Fruit fly (Drosophila melanogaster) whole organism, prepupa: ENCODE measurements around the gene ninaB.

Source experiments
- Blimp-1 ChIP-seq: fragments of 200-800 bp; sonication (Bioruptor generic); optimal IDR thresholded peaks from 3 replicates; lab custom pipeline; 2017; ENCODE audit warnings: missing biosample characterization, missing genetic modification characterization, mild to moderate bottlenecking, moderate library complexity, missing genetic modification reagents
- CG10631 ChIP-seq: fragments of 200-800 bp; sonication (Bioruptor generic); optimal IDR thresholded peaks from 2 replicates; lab custom pipeline; 2016; ENCODE audit warnings: missing biosample characterization, missing genetic modification characterization
- CG11762 ChIP-seq: fragments of 200-800 bp; sonication (Bioruptor generic); optimal IDR thresholded peaks from 3 replicates; lab custom pipeline; 2016; ENCODE audit warnings: missing biosample characterization, missing genetic modification characterization; ENCODE audit not compliant: insufficient read depth
- CG15336 ChIP-seq: fragments of 200-800 bp; sonication (Bioruptor generic); IDR thresholded peaks from 2 replicates; pipeline ENCODE4 v1.3.6; 2022; ENCODE audit warnings: missing biosample characterization, missing genetic modification characterization
- CG1621 ChIP-seq: fragments of 200-800 bp; sonication (Bioruptor generic); optimal IDR thresholded peaks from 3 replicates; lab custom pipeline; 2018; ENCODE audit warnings: missing biosample characterization, mild to moderate bottlenecking, missing genetic modification characterization
- CG16779 ChIP-seq: fragments of 200-800 bp; sonication (Bioruptor generic); optimal IDR thresholded peaks from 3 replicates; lab custom pipeline; 2017; ENCODE audit warnings: missing biosample characterization, mild to moderate bottlenecking, missing genetic modification characterization
- CG32006 ChIP-seq: fragments of 200-800 bp; sonication (Bioruptor generic); optimal IDR thresholded peaks from 3 replicates; lab custom pipeline; 2017; ENCODE audit warnings: missing biosample characterization, mild to moderate bottlenecking, missing genetic modification characterization
- CG34406 ChIP-seq: fragments of 200-800 bp; sonication (Bioruptor generic); optimal IDR thresholded peaks from 3 replicates; lab custom pipeline; 2016; ENCODE audit warnings: missing biosample characterization, missing genetic modification characterization
- CG3919 ChIP-seq: fragments of 200-800 bp; sonication (Bioruptor generic); optimal IDR thresholded peaks from 3 replicates; lab custom pipeline; 2016; ENCODE audit warnings: missing biosample characterization, missing genetic modification characterization
- CG6163 ChIP-seq: fragments of 200-800 bp; sonication (Bioruptor generic); IDR thresholded peaks from 3 replicates; pipeline ENCODE4 v1.3.6; 2022; ENCODE audit warnings: missing biosample characterization, missing genetic modification characterization
- CG6276 ChIP-seq: fragments of 200-800 bp; sonication (Bioruptor generic); optimal IDR thresholded peaks from 2 replicates; lab custom pipeline; 2017; ENCODE audit warnings: missing biosample characterization, mild to moderate bottlenecking, missing genetic modification characterization
- CG6792 ChIP-seq: fragments of 200-800 bp; sonication (Bioruptor generic); optimal IDR thresholded peaks from 3 replicates; lab custom pipeline; 2016; ENCODE audit warnings: missing biosample characterization, missing genetic modification characterization
- CG6808 ChIP-seq: fragments of 200-800 bp; sonication (Bioruptor generic); optimal IDR thresholded peaks from 3 replicates; lab custom pipeline; 2017; ENCODE audit warnings: missing biosample characterization, missing genetic modification characterization, mild to moderate bottlenecking, moderate library complexity, missing genetic modification reagents
- CG6854 ChIP-seq: fragments of 200-800 bp; sonication (Bioruptor generic); optimal IDR thresholded peaks from 2 replicates; lab custom pipeline; 2017; ENCODE audit warnings: missing biosample characterization, mild to moderate bottlenecking, missing genetic modification characterization
- CG7368 ChIP-seq: fragments of 200-800 bp; sonication (Bioruptor generic); optimal IDR thresholded peaks from 3 replicates; lab custom pipeline; 2016; ENCODE audit warnings: missing biosample characterization, missing genetic modification characterization
- CG8119 ChIP-seq: fragments of 200-800 bp; sonication (Bioruptor generic); IDR thresholded peaks from 3 replicates; pipeline ENCODE4 v1.3.6; 2022; ENCODE audit warnings: missing biosample characterization, missing genetic modification characterization
- CG8632 ChIP-seq: fragments of 200-800 bp; sonication (Bioruptor generic); optimal IDR thresholded peaks from 3 replicates; lab custom pipeline; 2016; ENCODE audit warnings: missing biosample characterization, missing genetic modification characterization
- Eip75B ChIP-seq: fragments of 200-800 bp; sonication (Bioruptor generic); optimal IDR thresholded peaks from 3 replicates; lab custom pipeline; 2016; ENCODE audit warnings: missing biosample characterization, missing genetic modification characterization
- Eip78C ChIP-seq: fragments of 200-800 bp; sonication (Bioruptor generic); peaks from one replicate; lab custom pipeline; 2016; ENCODE audit warnings: missing biosample characterization, missing genetic modification characterization
- Ets21C ChIP-seq: fragments of 200-800 bp; sonication (Bioruptor generic); optimal IDR thresholded peaks from 3 replicates; lab custom pipeline; 2016; ENCODE audit warnings: missing biosample characterization, missing genetic modification characterization
- Hr4 ChIP-seq: fragments of 200-800 bp; sonication (Bioruptor generic); optimal IDR thresholded peaks from 3 replicates; lab custom pipeline; 2016; ENCODE audit warnings: missing biosample characterization, missing genetic modification characterization
- Lpt ChIP-seq: fragments of 200-800 bp; sonication (Bioruptor generic); optimal IDR thresholded peaks from 3 replicates; lab custom pipeline; 2016; ENCODE audit warnings: missing biosample characterization, missing genetic modification characterization
- Sox102F ChIP-seq: fragments of 200-800 bp; sonication (Bioruptor generic); optimal IDR thresholded peaks from 2 replicates; lab custom pipeline; 2016; ENCODE audit warnings: missing biosample characterization, mild to moderate bottlenecking, missing genetic modification characterization
- Sox14 ChIP-seq: fragments of 200-800 bp; sonication (Bioruptor generic); optimal IDR thresholded peaks from 3 replicates; lab custom pipeline; 2016; ENCODE audit warnings: missing biosample characterization, missing genetic modification characterization
- achi ChIP-seq: fragments of 200-800 bp; sonication (Bioruptor generic); optimal IDR thresholded peaks from 3 replicates; lab custom pipeline; 2016; ENCODE audit warnings: missing biosample characterization, missing genetic modification characterization
- acj6 ChIP-seq: fragments of 200-800 bp; sonication (Bioruptor generic); optimal IDR thresholded peaks from 3 replicates; lab custom pipeline; 2016; ENCODE audit warnings: missing biosample characterization, missing genetic modification characterization
- cyc ChIP-seq: fragments of 200-800 bp; sonication (Bioruptor generic); optimal IDR thresholded peaks from 3 replicates; lab custom pipeline; 2016; ENCODE audit warnings: missing biosample characterization, missing genetic modification characterization
- fd59A ChIP-seq: fragments of 200-800 bp; sonication (Bioruptor generic); optimal IDR thresholded peaks from 2 replicates; lab custom pipeline; 2017; ENCODE audit warnings: missing biosample characterization, mild to moderate bottlenecking, missing genetic modification characterization, missing genetic modification reagents
- fd85E ChIP-seq: fragments of 200-800 bp; sonication (Bioruptor generic); optimal IDR thresholded peaks from 3 replicates; lab custom pipeline; 2016; ENCODE audit warnings: missing biosample characterization, missing genetic modification characterization
- fkh ChIP-seq: fragments of 200-800 bp; sonication (Bioruptor generic); optimal IDR thresholded peaks from 3 replicates; lab custom pipeline; 2017; ENCODE audit warnings: missing biosample characterization, mild to moderate bottlenecking, missing genetic modification characterization, moderate library complexity
- net ChIP-seq: fragments of 200-800 bp; sonication (Bioruptor generic); optimal IDR thresholded peaks from 3 replicates; lab custom pipeline; 2016; ENCODE audit warnings: missing biosample characterization, missing genetic modification characterization
- pdm3 ChIP-seq: fragments of 200-800 bp; sonication (Bioruptor generic); optimal IDR thresholded peaks from 3 replicates; lab custom pipeline; 2016; ENCODE audit warnings: missing biosample characterization, missing genetic modification characterization
- salr ChIP-seq, 2 experiments: fragments of 200-800 bp; sonication (Bioruptor generic); optimal IDR thresholded peaks; 3 replicates each; lab custom pipeline; 2016 to 2018; ENCODE audit warnings: missing biosample characterization in 2 of 2, missing genetic modification characterization in 2 of 2, mild to moderate bottlenecking in 1 of 2
- spab ChIP-seq: fragments of 200-800 bp; sonication (Bioruptor generic); optimal IDR thresholded peaks from 2 replicates; lab custom pipeline; 2017; ENCODE audit warnings: missing biosample characterization, mild to moderate bottlenecking, missing genetic modification characterization, missing genetic modification reagents
- ss ChIP-seq, 2 experiments: fragments of 200-800 bp; sonication (Bioruptor generic); optimal IDR thresholded peaks; 2 replicates in 1 of 2; 3 replicates in 1 of 2; lab custom pipeline; 2017 to 2018; ENCODE audit warnings: mild to moderate bottlenecking in 2 of 2, missing biosample characterization in 2 of 2, missing genetic modification characterization in 2 of 2, moderate library complexity in 1 of 2

Gene ninaB

dm6 chr3R:13686371-13687211 is 13.8 kb upstream of the ninaB start, which contains the start of gene omd:
Gene omd (minus strand): TSS chr3R:13687210.
- peak; percentile 78 for TF ChIP-seq Eip78C (GFP tag; lab: Kevin White, UChicago)
- peak; percentile 25 for TF ChIP-seq CG7368 (GFP tag; lab: Kevin White, UChicago)
- peak; percentile 52 for TF ChIP-seq Hr4 (GFP tag; lab: Kevin White, UChicago)
- TF ChIP-seq CG8632 (GFP tag; lab: Kevin White, UChicago) = peak; percentile 21
- peak; percentile 0 for TF ChIP-seq fd59A (GFP tag; lab: Kevin White, UChicago)
- TF ChIP-seq CG8119 (GFP tag; lab: Robert Waterston, UW) = peak; percentile 43; the same call in 1 of the 3 replicates
- TF ChIP-seq Ets21C (GFP tag; lab: Kevin White, UChicago) = no peak
- peak; percentile 59; the same call in 2 of the 3 replicates for TF ChIP-seq CG6163 (GFP tag; lab: Robert Waterston, UW)
- peak in 1 of 2 experiments; percentile 47 for TF ChIP-seq ss (GFP tag; optimal IDR thresholded peaks at IDR 0.05; lab: Kevin White, UChicago)
- TF ChIP-seq CG15336 (GFP tag; lab: Robert Waterston, UW) = peak; percentile 24; the same call in 1 of the 2 replicates
- no peak for TF ChIP-seq CG6276 (GFP tag; lab: Kevin White, UChicago)
- peak; percentile 30 for TF ChIP-seq net (GFP tag; lab: Kevin White, UChicago)
- peak; percentile 5 to 14 for TF ChIP-seq salr (GFP tag; optimal IDR thresholded peaks at IDR 0.05; lab: Kevin White, UChicago)
- peak; percentile 23 for TF ChIP-seq CG3919 (GFP tag; lab: Kevin White, UChicago)
- TF ChIP-seq spab (GFP tag; lab: Kevin White, UChicago) = no peak
- TF ChIP-seq CG6808 (GFP tag; lab: Kevin White, UChicago) = no peak
- TF ChIP-seq achi (GFP tag; lab: Kevin White, UChicago) = peak; percentile 39
- peak; percentile 51 for TF ChIP-seq CG32006 (GFP tag; lab: Kevin White, UChicago)
- TF ChIP-seq CG1621 (tag; lab: Kevin White, UChicago) = no peak
- peak; percentile 69 for TF ChIP-seq CG16779
- peak; percentile 99 for TF ChIP-seq fkh
- TF ChIP-seq CG34406 (GFP tag; lab: Kevin White, UChicago) = peak; percentile 20
- TF ChIP-seq CG10631 = no peak
- TF ChIP-seq pdm3 (GFP tag; lab: Kevin White, UChicago) = no peak
- no peak for TF ChIP-seq CG6854 (GFP tag; lab: Kevin White, UChicago)
- peak; percentile 16 for TF ChIP-seq acj6 (GFP tag; lab: Kevin White, UChicago)
- TF ChIP-seq CG11762 (GFP tag; lab: Kevin White, UChicago) = no peak

dm6 chr3R:13693753-13694152 is 6.6 kb upstream of the ninaB start, which contains the start of gene CG14367:
Gene CG14367 (plus strand): TSS chr3R:13694053.
- no peak for TF ChIP-seq CG32006 (GFP tag; lab: Kevin White, UChicago)
- TF ChIP-seq CG16779 = no peak
- no peak for TF ChIP-seq CG7368 (GFP tag; lab: Kevin White, UChicago)
- TF ChIP-seq CG11762 (GFP tag; lab: Kevin White, UChicago) = no peak
- no peak for TF ChIP-seq CG15336 (GFP tag; lab: Robert Waterston, UW)
- TF ChIP-seq Eip75B (GFP tag; lab: Kevin White, UChicago) = no peak
- TF ChIP-seq, all 60 proteins: peak for 0

dm6 chr3R:13699350-13699749 is 1.0 kb upstream of the ninaB start:
- no peak for TF ChIP-seq CG11762 (GFP tag; lab: Kevin White, UChicago)
- TF ChIP-seq cyc (GFP tag; lab: Kevin White, UChicago) = no peak
- TF ChIP-seq Sox14 (GFP tag; lab: Kevin White, UChicago) = no peak
- no peak for TF ChIP-seq CG34406 (GFP tag; lab: Kevin White, UChicago)
- no peak for TF ChIP-seq CG32006 (GFP tag; lab: Kevin White, UChicago)
- no peak for TF ChIP-seq CG6854 (GFP tag; lab: Kevin White, UChicago)
- TF ChIP-seq CG6276 (GFP tag; lab: Kevin White, UChicago) = no peak
- no peak for TF ChIP-seq spab (GFP tag; lab: Kevin White, UChicago)
- TF ChIP-seq Lpt (GFP tag; lab: Kevin White, UChicago) = no peak
- TF ChIP-seq CG10631 = no peak
- no peak for TF ChIP-seq Hr4 (GFP tag; lab: Kevin White, UChicago)
- TF ChIP-seq CG8632 (GFP tag; lab: Kevin White, UChicago) = no peak
- TF ChIP-seq CG1621 (tag; lab: Kevin White, UChicago) = no peak
- TF ChIP-seq Eip75B (GFP tag; lab: Kevin White, UChicago) = no peak
- TF ChIP-seq CG6792 (GFP tag; lab: Kevin White, UChicago) = no peak
- TF ChIP-seq Sox102F = no peak
- no peak for TF ChIP-seq fkh
- TF ChIP-seq net (GFP tag; lab: Kevin White, UChicago) = no peak
- no peak for TF ChIP-seq fd85E (GFP tag; lab: Kevin White, UChicago)
- no peak for TF ChIP-seq Blimp-1 (GFP tag; lab: Kevin White, UChicago)
